Worm (Caenorhabditis elegans) whole organism, late embryonic: Measurements from ENCODE around the gene manf-1.
A peak's percentile ranks its signal among the peaks of the same experiment; 100 is the strongest.

Experiments
- C08G9.2 ChIP-seq: sonication (generic microtip); optimal IDR thresholded peaks from 2 replicates; lab custom pipeline; 2016; ENCODE audit warnings: mild to moderate bottlenecking, missing genetic modification characterization, moderate library complexity, missing compliant biosample characterization
- F13H6.1 ChIP-seq: sonication (generic microtip); optimal IDR thresholded peaks from 2 replicates; lab custom pipeline; 2016; ENCODE audit warnings: missing genetic modification characterization, missing compliant biosample characterization
- K09A11.1 ChIP-seq: sonication (generic microtip); optimal IDR thresholded peaks from 2 replicates; lab custom pipeline; 2017; ENCODE audit warnings: antibody characterized with exemption, mild to moderate bottlenecking, missing genetic modification characterization, missing compliant biosample characterization; ENCODE audit not compliant: insufficient read depth
- ama-1 ChIP-seq: fragments of 150-350 bp; optimal IDR thresholded peaks from 2 replicates; lab custom pipeline; 2014
- ceh-22 ChIP-seq: sonication (generic microtip); optimal IDR thresholded peaks from 2 replicates; lab custom pipeline; 2017; ENCODE audit warnings: missing biosample characterization, missing genetic modification characterization
- ceh-31 ChIP-seq: sonication (generic microtip); optimal IDR thresholded peaks from 2 replicates; lab custom pipeline; 2016; ENCODE audit warnings: missing genetic modification characterization, missing compliant biosample characterization
- ceh-48 ChIP-seq: sonication (generic microtip); optimal IDR thresholded peaks from 2 replicates; lab custom pipeline; 2016; ENCODE audit warnings: missing genetic modification characterization, inconsistent platforms, missing compliant biosample characterization
- ceh-9 ChIP-seq: sonication (generic microtip); optimal IDR thresholded peaks from 2 replicates; lab custom pipeline; 2016; ENCODE audit warnings: mild to moderate bottlenecking, missing genetic modification characterization, inconsistent platforms, missing compliant biosample characterization
- dmd-4 ChIP-seq: sonication (generic microtip); optimal IDR thresholded peaks from 2 replicates; lab custom pipeline; 2016; ENCODE audit warnings: borderline replicate concordance, missing genetic modification characterization, missing compliant biosample characterization
- ets-4 ChIP-seq: sonication (generic microtip); optimal IDR thresholded peaks from 2 replicates; lab custom pipeline; 2016; ENCODE audit warnings: missing genetic modification characterization, missing compliant biosample characterization
- fkh-6 ChIP-seq: sonication (generic microtip); optimal IDR thresholded peaks from 2 replicates; lab custom pipeline; 2016; ENCODE audit warnings: missing genetic modification characterization, missing compliant biosample characterization
- hlh-15 ChIP-seq: sonication (generic microtip); optimal IDR thresholded peaks from 2 replicates; lab custom pipeline; 2016; ENCODE audit warnings: missing genetic modification characterization, missing compliant biosample characterization
- mec-3 ChIP-seq: sonication (generic microtip); optimal IDR thresholded peaks from 2 replicates; lab custom pipeline; 2016; ENCODE audit warnings: borderline replicate concordance, missing genetic modification characterization, missing compliant biosample characterization
- nfya-1 ChIP-seq: sonication (generic microtip); optimal IDR thresholded peaks from 2 replicates; lab custom pipeline; 2017; ENCODE audit warnings: missing genetic modification characterization, mild to moderate bottlenecking, missing compliant biosample characterization, antibody characterized with exemption, moderate library complexity
- pax-1 ChIP-seq: fragments of 150-350 bp; optimal IDR thresholded peaks from 2 replicates; lab custom pipeline; 2014; ENCODE audit warnings: missing biosample characterization, missing genetic modification characterization
- pha-2 ChIP-seq: sonication (generic microtip); optimal IDR thresholded peaks from 2 replicates; lab custom pipeline; 2017; ENCODE audit warnings: mild to moderate bottlenecking, missing genetic modification characterization, missing compliant biosample characterization
- pros-1 ChIP-seq: fragments of 150-350 bp; optimal IDR thresholded peaks from 2 replicates; lab custom pipeline; 2014; ENCODE audit warnings: missing biosample characterization, missing genetic modification reagents, missing genetic modification characterization
- ref-2 ChIP-seq: sonication (generic microtip); optimal IDR thresholded peaks from 2 replicates; lab custom pipeline; 2016; ENCODE audit warnings: missing genetic modification characterization, missing compliant biosample characterization
- syd-9 ChIP-seq: sonication (generic microtip); optimal IDR thresholded peaks from 2 replicates; lab custom pipeline; 2016; ENCODE audit warnings: mild to moderate bottlenecking, missing genetic modification characterization, moderate library complexity, missing compliant biosample characterization
- ttx-3 ChIP-seq: sonication (generic microtip); optimal IDR thresholded peaks from 2 replicates; lab custom pipeline; 2016; ENCODE audit warnings: missing genetic modification reagents, missing genetic modification characterization, missing compliant biosample characterization
- unc-3 ChIP-seq, 2 experiments: fragments of 200-800 bp in 1 of 2; sonication (Bioruptor generic) in 1 of 2; sonication (generic microtip) in 1 of 2; conservative IDR thresholded peaks in 1 of 2; optimal IDR thresholded peaks in 1 of 2; 2 replicates each; pipeline versions ENCODE4 v1.3.6 to Lab custom; 2016 to 2022; ENCODE audit warnings: missing compliant biosample characterization in 2 of 2, missing genetic modification characterization in 2 of 2, missing genetic modification reagents in 1 of 2
- unc-42 ChIP-seq: sonication (generic microtip); optimal IDR thresholded peaks from 2 replicates; lab custom pipeline; 2016; ENCODE audit warnings: missing genotype, missing genetic modification characterization, missing compliant biosample characterization
- unc-55 ChIP-seq: sonication (generic microtip); optimal IDR thresholded peaks from 2 replicates; lab custom pipeline; 2017; ENCODE audit warnings: missing biosample characterization, missing genetic modification reagents, missing genetic modification characterization
- zip-5 ChIP-seq: sonication (generic microtip); optimal IDR thresholded peaks from 2 replicates; lab custom pipeline; 2016; ENCODE audit warnings: missing genetic modification characterization, missing compliant biosample characterization

The manf-1 gene

DNA sequence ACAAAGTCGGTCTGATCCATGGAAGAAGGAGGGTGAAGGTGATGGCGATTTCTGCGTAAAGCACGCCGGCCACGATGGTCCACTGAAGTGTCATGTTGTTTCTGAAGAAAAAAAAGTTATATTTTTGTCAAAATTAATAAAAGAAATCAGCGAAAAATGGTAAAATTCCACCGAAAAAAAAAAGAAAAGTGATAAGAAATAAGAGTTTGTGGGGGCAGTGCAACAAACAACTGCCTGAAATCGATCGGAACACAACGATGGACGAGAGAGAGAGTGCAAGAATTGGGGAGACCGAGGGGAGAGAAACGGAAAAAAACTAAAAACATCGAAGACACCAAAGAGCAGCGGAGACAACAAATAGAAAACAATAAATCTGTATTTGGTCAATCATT is 35.8 kb downstream of the manf-1 start, which contains the start of gene Y54G2A.18:
Gene Y54G2A.18 (minus strand): TSS at position 101 of the 392 bp plus-strand sequence.
- TF ChIP-seq ceh-22 (tag; lab: Kevin White, UChicago) (no peak), unc-55 (no peak), ceh-9 (tag; lab: Kevin White, UChicago) (no peak), ttx-3 (tag; lab: Kevin White, UChicago) (no peak), fkh-6 (no peak)

DNA sequence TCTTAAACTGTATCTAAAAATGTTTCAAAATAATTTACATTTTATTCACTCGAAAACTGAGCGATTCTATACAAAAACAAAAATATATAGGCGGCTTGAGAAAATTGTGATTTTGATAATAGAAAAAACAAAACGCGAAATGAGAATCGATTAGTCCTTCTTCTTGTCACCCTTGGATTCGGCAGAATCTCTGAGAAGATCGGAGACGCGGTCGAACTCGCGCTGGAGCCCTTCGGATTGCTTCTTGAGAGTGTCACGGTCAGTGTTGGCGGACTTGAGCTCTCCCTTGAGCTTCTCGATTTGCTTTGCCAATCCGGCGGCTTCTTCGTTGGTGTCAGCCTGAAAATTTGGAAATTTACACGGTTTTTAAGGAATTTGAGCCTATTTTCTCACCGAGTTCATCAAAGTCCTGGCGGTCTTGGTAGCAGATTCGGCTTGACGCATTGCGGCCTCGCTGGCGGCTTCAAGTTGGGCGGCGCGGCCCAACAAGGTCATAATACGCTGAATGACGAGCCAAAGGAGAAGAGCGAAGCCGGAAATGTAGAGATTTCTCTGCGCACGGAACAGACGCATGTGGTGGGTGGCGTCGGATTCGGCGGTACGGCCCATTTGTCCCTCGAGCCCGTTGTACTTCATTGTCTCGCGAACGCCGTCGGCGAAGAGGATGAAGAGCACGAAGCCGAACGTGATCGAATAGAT is 36.5 kb downstream of the manf-1 start:
- no peak for TF ChIP-seq F13H6.1 (tag; lab: Kevin White, UChicago)
- TF ChIP-seq hlh-15: no peak
- TF ChIP-seq ref-2: peak; percentile 42
- peak; percentile 47 for TF ChIP-seq dmd-4
- no peak for TF ChIP-seq zip-5

DNA sequence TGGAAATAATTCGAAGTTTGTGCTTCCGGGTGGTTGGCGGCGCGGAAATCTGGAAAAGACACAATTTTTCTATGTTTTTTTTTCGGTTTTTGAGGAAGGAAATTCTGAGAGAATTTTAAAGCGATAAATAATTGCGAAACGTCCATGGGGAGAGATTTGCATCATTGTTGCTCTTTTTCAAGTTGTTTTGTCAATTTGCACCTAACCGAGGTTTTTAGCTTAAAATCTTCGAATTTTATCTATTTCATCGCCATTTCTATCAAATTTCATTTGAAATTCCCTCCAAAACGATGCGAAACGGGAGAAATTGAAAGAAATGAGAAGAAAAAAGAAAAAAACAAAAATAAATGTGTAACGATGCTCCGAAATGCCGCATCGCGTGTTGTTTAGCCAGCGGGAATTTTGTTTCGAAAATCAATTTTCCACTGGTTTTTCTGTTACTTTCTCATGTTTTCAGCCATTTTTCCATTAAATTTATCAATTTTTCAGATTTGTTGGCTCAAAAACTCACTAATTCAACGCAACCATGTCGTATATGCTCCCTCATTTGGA is 37.7 kb downstream of the manf-1 start, which contains the start of the genes nprt-1 and dib-1:
Gene nprt-1 (minus strand): TSS at position 51 of the 552 bp plus-strand sequence.
Gene dib-1 (plus strand): TSS at position 482 of the 552 bp plus-strand sequence.
- TF ChIP-seq C08G9.2 (tag; lab: Kevin White, UChicago) (no peak), unc-42 (tag; lab: Kevin White, UChicago) (peak; percentile 31), nfya-1 (peak; percentile 52), pha-2 (tag; lab: Kevin White, UChicago) (no peak), ama-1 (lab: Kevin White, UChicago) (no peak), syd-9 (tag; lab: Kevin White, UChicago) (no peak), ceh-48 (tag; lab: Kevin White, UChicago) (peak; percentile 11)
- TF ChIP-seq, all 69 proteins: peak for 3

DNA sequence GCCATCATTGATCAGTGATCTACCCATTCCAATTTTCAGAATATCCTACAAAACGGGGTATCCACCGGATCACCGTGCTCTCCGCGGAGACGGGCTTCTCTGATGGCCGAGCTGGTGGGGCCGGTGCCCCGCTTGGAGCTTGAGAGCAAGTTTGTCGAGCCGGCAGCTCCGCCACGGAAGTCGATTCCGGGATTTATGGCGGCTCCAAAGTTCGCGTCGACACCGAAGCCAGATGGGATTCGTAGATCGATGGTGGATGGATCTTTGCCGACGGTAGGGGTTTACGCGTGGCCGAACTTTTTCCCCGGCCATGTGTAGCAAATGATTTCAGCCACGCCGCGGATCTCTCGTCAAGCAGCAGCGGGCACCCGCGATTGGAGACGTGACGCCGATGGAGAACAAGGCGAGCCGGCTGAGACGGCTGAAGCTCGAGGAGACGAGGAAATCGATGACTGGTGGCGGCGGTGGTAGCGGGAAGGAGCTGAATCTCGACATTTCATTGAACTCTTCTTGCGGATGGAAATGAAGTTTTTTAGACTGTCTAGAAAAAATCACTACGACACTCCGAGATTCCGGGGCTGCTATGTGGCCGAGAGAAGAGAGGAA is 39.6 kb downstream of the manf-1 start:
- no peak for TF ChIP-seq unc-42 (tag; lab: Kevin White, UChicago)
- TF ChIP-seq pros-1: no peak
- TF ChIP-seq K09A11.1 (tag; lab: Kevin White, UChicago): no peak
- peak; percentile 7 for TF ChIP-seq ref-2

DNA sequence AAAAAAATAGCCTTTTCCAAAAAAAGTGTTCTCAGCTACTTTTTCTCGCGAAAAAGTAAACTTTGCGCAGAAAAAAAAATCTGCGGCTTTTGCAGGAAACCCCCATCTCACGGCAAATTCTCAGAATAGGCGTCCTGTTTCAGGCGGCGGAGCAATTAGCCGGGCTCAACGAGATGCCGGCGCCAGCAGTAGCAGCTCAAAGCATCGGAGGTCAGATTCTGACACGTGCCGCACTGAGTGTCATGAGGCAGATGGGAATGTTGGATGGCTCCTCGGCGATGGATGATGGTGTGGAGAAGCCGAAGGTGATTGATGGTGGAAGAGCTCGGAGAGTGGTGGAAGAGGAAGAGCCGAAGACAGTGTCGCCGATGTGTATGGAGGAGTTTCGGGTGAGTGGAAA is 41.0 kb downstream of the manf-1 start:
- no peak for TF ChIP-seq C08G9.2 (tag; lab: Kevin White, UChicago)
- no peak for TF ChIP-seq pax-1 (tag; lab: Kevin White, UChicago)
- peak; percentile 13 for TF ChIP-seq mec-3 (tag; lab: Kevin White, UChicago)

DNA sequence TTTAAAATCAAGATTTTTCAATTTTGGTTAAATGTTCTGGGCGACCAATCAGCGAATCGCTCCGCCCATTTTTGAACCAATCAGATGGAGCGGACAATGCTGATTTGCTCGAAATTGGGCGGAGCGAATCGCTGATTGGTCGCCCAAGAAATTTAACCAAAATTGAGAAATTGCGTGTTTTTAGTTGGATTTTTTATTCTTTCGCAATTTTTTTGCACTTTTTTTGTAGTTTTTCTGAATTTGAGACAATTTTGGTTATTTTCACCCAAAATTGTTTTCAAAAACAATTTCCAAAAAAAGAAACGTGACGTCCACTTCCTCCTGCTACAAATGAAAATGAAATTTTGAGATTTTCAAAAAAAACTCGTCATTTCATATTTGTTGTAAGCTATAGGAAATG is 41.6 kb downstream of the manf-1 start, which contains the start of gene dml-1:
Gene dml-1 (plus strand): TSS at position 301 of the 400 bp plus-strand sequence.
- TF ChIP-seq nfya-1: peak; percentile 64
- no peak for TF ChIP-seq pax-1 (tag; lab: Kevin White, UChicago)
- no peak for TF ChIP-seq hlh-15
- no peak for TF ChIP-seq ets-4 (tag; lab: Kevin White, UChicago)
- no peak for TF ChIP-seq ceh-31 (tag; lab: Kevin White, UChicago)

DNA sequence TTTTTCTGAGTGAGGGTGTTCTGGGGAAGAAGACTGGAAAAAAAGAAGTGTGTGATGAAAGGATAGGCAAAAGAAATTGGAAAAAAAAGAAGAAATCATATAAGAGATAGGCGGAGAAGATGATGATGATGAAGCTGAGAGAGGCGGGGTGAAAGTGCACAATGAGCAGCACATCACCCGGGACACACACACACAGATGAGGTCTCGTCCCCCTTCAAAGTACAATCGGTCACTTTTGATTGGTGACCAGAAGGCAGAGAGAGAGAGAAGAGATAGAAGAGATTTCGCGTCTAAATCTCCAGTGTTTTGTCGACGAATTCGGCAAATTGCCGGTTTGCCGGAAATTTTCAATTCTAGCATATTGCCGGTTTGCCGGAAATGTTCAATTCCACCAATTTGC is 43.0 kb downstream of the manf-1 start:
- TF ChIP-seq unc-3 (GFP tag; conservative IDR thresholded peaks at IDR 0.05; lab: Robert Waterston, UW): no peak
- no peak for TF ChIP-seq unc-3 (tag; optimal IDR thresholded peaks at IDR 0.05; lab: Kevin White, UChicago)
- TF ChIP-seq unc-55: peak; percentile 20
